Worm (Caenorhabditis elegans): ENCODE data around the gene Y38H6C.20.
A peak's percentile ranks its signal among the peaks of the same experiment; 100 is the strongest.

DNA sequence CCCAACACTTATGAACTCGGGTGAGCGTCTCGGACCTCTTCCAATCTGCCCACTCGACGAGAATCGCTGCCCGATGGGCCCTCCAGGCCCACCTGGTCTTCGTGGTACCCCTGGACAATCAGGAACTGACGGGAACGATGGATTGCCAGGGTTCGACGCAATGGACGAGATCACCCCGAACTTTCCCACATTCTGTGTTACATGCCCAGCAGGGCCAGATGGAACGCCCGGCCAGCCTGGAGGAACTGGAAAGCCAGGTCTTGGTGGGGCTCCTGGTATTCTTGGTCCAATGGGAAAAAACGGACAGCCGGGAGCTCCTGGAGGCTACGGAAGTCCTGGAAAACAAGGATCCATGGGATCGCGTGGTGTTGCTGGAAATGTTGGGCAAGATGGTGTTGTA, 49.7 kb upstream of the Y38H6C.20 start:
- TF ChIP-seq mec-3 (tag; optimal IDR thresholded peaks at IDR 0.05; ENCODE audit: borderline replicate concordance) (no peak), fkh-10 (GFP tag; optimal IDR thresholded peaks at IDR 0.05) (no peak), ahr-1 (tag; optimal IDR thresholded peaks at IDR 0.05) (no peak), ceh-9 (tag; optimal IDR thresholded peaks at IDR 0.05) (no peak), elt-4 (tag; optimal IDR thresholded peaks at IDR 0.05) (peak; percentile 87), Y22D7AL.16 (tag; optimal IDR thresholded peaks at IDR 0.05) (no peak), sox-4 (tag; optimal IDR thresholded peaks at IDR 0.05) (no peak), ttx-3 (tag; optimal IDR thresholded peaks at IDR 0.05) (no peak), ceh-30 (tag; optimal IDR thresholded peaks at IDR 0.05) (no peak), pha-4 (tag; optimal IDR thresholded peaks at IDR 0.05) (no peak)

Measured in whole organism, late embryonic.